Worm (Caenorhabditis elegans) whole organism, early embryonic: Measurements from ENCODE around the gene fic-1.

Source experiments
- B0310.2 ChIP-seq: sonication (generic microtip); optimal IDR thresholded peaks from 2 replicates; lab custom pipeline; 2016; ENCODE audit warnings: mild to moderate bottlenecking, missing genetic modification characterization, missing compliant biosample characterization
- F13C5.2 ChIP-seq: sonication (generic microtip); optimal IDR thresholded peaks from 2 replicates; lab custom pipeline; 2017; ENCODE audit warnings: mild to moderate bottlenecking, missing genetic modification characterization, inconsistent platforms, missing compliant biosample characterization
- aly-1 ChIP-seq: sonication (generic microtip); optimal IDR thresholded peaks from 2 replicates; lab custom pipeline; 2016; ENCODE audit warnings: missing genetic modification characterization, missing compliant biosample characterization
- ama-1 ChIP-seq: fragments of 150-350 bp; optimal IDR thresholded peaks from 2 replicates; lab custom pipeline; 2014
- ceh-13 ChIP-seq: fragments of 200-800 bp; sonication (Bioruptor generic); optimal IDR thresholded peaks from 2 replicates; lab custom pipeline; 2018; ENCODE audit warnings: mild to moderate bottlenecking, missing genetic modification characterization, missing compliant biosample characterization
- ets-7 ChIP-seq: sonication (generic microtip); optimal IDR thresholded peaks from 2 replicates; lab custom pipeline; 2016; ENCODE audit warnings: missing genotype, missing genetic modification characterization, missing compliant biosample characterization
- flt-1 ChIP-seq: fragments of 200-800 bp; sonication (Bioruptor generic); IDR thresholded peaks from 2 replicates; pipeline ENCODE4 v1.3.6; 2022; ENCODE audit warnings: missing genetic modification characterization, missing compliant biosample characterization
- hmbx-1 ChIP-seq: sonication (generic microtip); optimal IDR thresholded peaks from 2 replicates; lab custom pipeline; 2016; ENCODE audit warnings: mild to moderate bottlenecking, missing genetic modification characterization, missing compliant biosample characterization
- hmg-4 ChIP-seq: fragments of 200-800 bp; sonication (Bioruptor generic); optimal IDR thresholded peaks from 2 replicates; lab custom pipeline; 2018; ENCODE audit warnings: mild to moderate bottlenecking, missing genetic modification characterization, missing compliant biosample characterization
- hnd-1 ChIP-seq: sonication (generic microtip); optimal IDR thresholded peaks from 2 replicates; lab custom pipeline; 2016; ENCODE audit warnings: missing genetic modification characterization, missing compliant biosample characterization
- pes-1 ChIP-seq: fragments of 200-800 bp; sonication (Bioruptor generic); IDR thresholded peaks from 2 replicates; pipeline ENCODE4 v1.3.6; 2022; ENCODE audit warnings: missing genetic modification reagents, missing genetic modification characterization, missing compliant biosample characterization
- scrt-1 ChIP-seq: fragments of 200-800 bp; sonication (Bioruptor generic); IDR thresholded peaks from 2 replicates; pipeline ENCODE4 v1.3.6; 2022; ENCODE audit warnings: missing genetic modification characterization, missing compliant biosample characterization
- tbx-11 ChIP-seq: fragments of 200-800 bp; sonication (Bioruptor generic); IDR thresholded peaks from 2 replicates; pipeline ENCODE4 v1.3.6; 2022; ENCODE audit warnings: missing genetic modification characterization, missing compliant biosample characterization
- tbx-37 ChIP-seq: fragments of 200-800 bp; sonication (Bioruptor generic); conservative IDR thresholded peaks from 2 replicates; pipeline ENCODE4 v1.3.6; 2022; ENCODE audit warnings: missing genetic modification reagents, missing genetic modification characterization, missing compliant biosample characterization

ce11 chrIV:10970767-10971166, 33.5 kb downstream of the fic-1 start:
- TF ChIP-seq tbx-37 (GFP tag; lab: Robert Waterston, UW), result no peak
- no peak for TF ChIP-seq ama-1 (lab: Kevin White, UChicago)
- no peak for TF ChIP-seq aly-1 (tag; lab: Kevin White, UChicago)
- no peak for TF ChIP-seq hmbx-1 (tag; lab: Kevin White, UChicago)
- no peak for TF ChIP-seq tbx-11
- no peak for TF ChIP-seq ets-7
- no peak for TF ChIP-seq F13C5.2 (tag; lab: Kevin White, UChicago)
- no peak for TF ChIP-seq ceh-13 (GFP tag; lab: Kevin White, UChicago)
- TF ChIP-seq scrt-1 (GFP tag; lab: Robert Waterston, UW), result no peak
- TF ChIP-seq pes-1 (GFP tag; lab: Robert Waterston, UW), result no peak
- TF ChIP-seq flt-1 (GFP tag; lab: Robert Waterston, UW), result no peak
- no peak for TF ChIP-seq hmg-4 (GFP tag; lab: Kevin White, UChicago)
- TF ChIP-seq hnd-1 (tag; lab: Kevin White, UChicago), result no peak
- no peak for TF ChIP-seq B0310.2 (tag; lab: Kevin White, UChicago)
